Worm (Caenorhabditis elegans): ENCODE results near the gene pkc-1.

ce11 chrV:12032060-12032459 is at the start of gene pkc-1:
- TF ChIP-seq snpc-4 (tag; optimal IDR thresholded peaks at IDR 0.05) = no peak
- no peak for TF ChIP-seq elt-1 (tag; optimal IDR thresholded peaks at IDR 0.05; ENCODE audit: borderline replicate concordance, insufficient read depth)
- no peak for TF ChIP-seq ztf-11 (tag; optimal IDR thresholded peaks at IDR 0.05)
- TF ChIP-seq zip-8 (tag; optimal IDR thresholded peaks at IDR 0.05) = no peak
